Fruit fly (Drosophila melanogaster) whole organism, pupa: Measurements from ENCODE around the gene Fhos.

ENCODE experiments used
- CG13204 ChIP-seq: fragments of 200-800 bp; sonication (Bioruptor generic); optimal IDR thresholded peaks from 2 replicates; lab custom pipeline; 2018; ENCODE audit warnings: missing biosample characterization, mild to moderate bottlenecking, missing genetic modification characterization, moderate library complexity
- CG14655 ChIP-seq: fragments of 200-800 bp; sonication (Bioruptor generic); optimal IDR thresholded peaks from 3 replicates; lab custom pipeline; 2017; ENCODE audit warnings: mild to moderate bottlenecking, missing biosample characterization, missing genetic modification reagents, missing genetic modification characterization
- CG17806 ChIP-seq: fragments of 200-800 bp; sonication (Bioruptor generic); optimal IDR thresholded peaks from 2 replicates; lab custom pipeline; 2018; ENCODE audit warnings: missing biosample characterization, mild to moderate bottlenecking, missing genetic modification characterization, moderate library complexity
- CG4496 ChIP-seq: fragments of 200-800 bp; sonication (Bioruptor generic); IDR thresholded peaks from 3 replicates; pipeline ENCODE4 v1.3.6; 2022; ENCODE audit warnings: missing biosample characterization, missing genetic modification characterization
- EcR ChIP-seq: fragments of 200-800 bp; sonication (Bioruptor generic); optimal IDR thresholded peaks from 3 replicates; lab custom pipeline; 2019; ENCODE audit warnings: missing biosample characterization, missing genetic modification characterization, mild to moderate bottlenecking, moderate library complexity, missing genetic modification reagents
- Ets98B ChIP-seq: fragments of 200-800 bp; sonication (Bioruptor generic); IDR thresholded peaks from 2 replicates; pipeline ENCODE4 v1.3.6; 2022; ENCODE audit warnings: missing biosample characterization, missing genetic modification characterization
- Pif1A ChIP-seq: fragments of 200-800 bp; sonication (Bioruptor generic); optimal IDR thresholded peaks from 3 replicates; lab custom pipeline; 2016; ENCODE audit warnings: missing biosample characterization, missing genetic modification characterization
- Pif1B ChIP-seq: fragments of 200-800 bp; sonication (Bioruptor generic); optimal IDR thresholded peaks from 3 replicates; lab custom pipeline; 2016; ENCODE audit warnings: missing biosample characterization, missing genetic modification characterization
- Snoo ChIP-seq: fragments of 200-800 bp; sonication (Bioruptor generic); optimal IDR thresholded peaks from 3 replicates; lab custom pipeline; 2017; ENCODE audit warnings: missing biosample characterization, mild to moderate bottlenecking, missing genetic modification characterization, inconsistent platforms
- fd96Ca ChIP-seq: fragments of 200-800 bp; sonication (Bioruptor generic); IDR thresholded peaks from 3 replicates; pipeline ENCODE4 v1.3.6; 2022; ENCODE audit warnings: missing biosample characterization, missing genetic modification characterization
- rn ChIP-seq: fragments of 200-800 bp; sonication (Bioruptor generic); IDR thresholded peaks from 2 replicates; pipeline ENCODE4 v1.3.6; 2022; ENCODE audit warnings: missing biosample characterization, missing genetic modification characterization

DNA sequence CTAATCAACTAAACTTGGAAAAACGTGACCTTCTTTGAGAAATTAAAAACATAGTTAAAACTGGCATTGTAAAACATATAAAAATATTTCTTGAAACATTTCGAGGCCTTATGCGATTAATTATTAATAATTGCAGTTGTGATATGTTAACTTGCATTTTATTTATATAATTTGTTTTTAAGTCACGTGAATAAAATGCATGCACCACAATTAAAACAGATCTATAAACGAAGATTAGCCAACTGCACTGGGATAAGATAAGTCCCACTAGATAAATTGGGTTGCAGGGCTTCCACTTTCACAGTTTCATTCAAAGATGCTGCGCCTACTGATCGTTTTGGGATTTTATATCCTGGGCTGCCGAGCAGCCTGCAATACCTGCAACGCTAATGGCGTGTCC lies 56.7 kb downstream of the Fhos start, which contains the start of gene CG13309:
- no peak for TF ChIP-seq CG13204
- TF ChIP-seq CG17806 (tag; lab: Kevin White, UChicago), result no peak
- TF ChIP-seq EcR, result no peak
- TF ChIP-seq Pif1B, result no peak
- no peak for TF ChIP-seq Pif1A (GFP tag; lab: Kevin White, UChicago)
- no peak for TF ChIP-seq rn (GFP tag; lab: Robert Waterston, UW)
- TF ChIP-seq Ets98B (GFP tag; lab: Robert Waterston, UW), result no peak
- no peak for TF ChIP-seq CG4496 (GFP tag; lab: Robert Waterston, UW)
- no peak for TF ChIP-seq CG14655
- TF ChIP-seq fd96Ca (GFP tag; lab: Robert Waterston, UW), result no peak
- no peak for TF ChIP-seq Snoo
